Fruit fly (Drosophila melanogaster): ENCODE results near the gene CG12025.

DNA sequence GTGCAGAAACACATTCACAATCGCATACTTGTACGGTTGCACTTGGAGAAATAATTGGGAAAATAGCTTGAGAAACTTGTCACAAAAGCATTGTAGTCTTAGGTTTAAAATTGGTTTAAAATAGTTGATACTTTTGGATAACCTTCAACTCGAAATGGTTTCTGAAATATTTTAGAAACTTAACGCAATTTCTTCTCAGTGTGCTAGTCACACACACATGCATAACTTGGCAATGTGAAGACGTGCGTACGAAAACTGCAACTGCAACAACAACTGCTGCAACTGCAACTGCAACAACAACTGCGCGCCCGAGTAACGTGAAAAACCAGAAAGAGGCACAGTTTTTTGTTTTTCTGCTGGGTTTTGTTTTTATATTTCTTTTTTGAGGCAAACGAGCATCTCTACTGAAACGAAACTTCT is 20.9 kb downstream of the CG12025 start:
- TF ChIP-seq CG8159 (tag; optimal IDR thresholded peaks at IDR 0.05) (peak; percentile 98), fd96Ca (GFP tag; IDR thresholded peaks at IDR 0.05) (peak; percentile 98), Pif1A (GFP tag; optimal IDR thresholded peaks at IDR 0.05) (peak; percentile 98), CG15710 (tag; optimal IDR thresholded peaks at IDR 0.05) (peak; percentile 97), CG17806 (tag; optimal IDR thresholded peaks at IDR 0.05) (peak; percentile 98), Snoo (tag; optimal IDR thresholded peaks at IDR 0.05) (peak; percentile 92), Pif1B (GFP tag; optimal IDR thresholded peaks at IDR 0.05) (peak; percentile 97), CG13204 (GFP tag; optimal IDR thresholded peaks at IDR 0.05) (peak; percentile 91), gl (tag; optimal IDR thresholded peaks at IDR 0.05) (peak; percentile 95), CG32121 (GFP tag; IDR thresholded peaks at IDR 0.05) (peak; percentile 99), CG9948 (tag; optimal IDR thresholded peaks at IDR 0.05) (peak; percentile 96), Ets98B (GFP tag; IDR thresholded peaks at IDR 0.05) (peak; percentile 99), CG34367 (tag; optimal IDR thresholded peaks at IDR 0.05) (peak; percentile 98), CG8301 (tag; optimal IDR thresholded peaks at IDR 0.05) (peak; percentile 99)

All from whole organism, pupa.